Worm (Caenorhabditis elegans): ENCODE data around the gene F17C11.4.
A peak's percentile ranks its signal among the peaks of the same experiment; 100 is the strongest.

F17C11.4 gene

ce11 chrV:10938739-10939138 lies 12.9 kb upstream of the F17C11.4 start, which contains the start of gene F17C11.11 (continued):
- TF ChIP-seq ceh-82 (tag; optimal IDR thresholded peaks at IDR 0.05) = no peak
- TF ChIP-seq unc-39 (tag; optimal IDR thresholded peaks at IDR 0.05) = no peak
- TF ChIP-seq dve-1 (tag; optimal IDR thresholded peaks at IDR 0.05; ENCODE audit: insufficient read depth) = peak; percentile 88
- no peak for TF ChIP-seq nhr-10 (tag; optimal IDR thresholded peaks at IDR 0.05)
- no peak for TF ChIP-seq daf-16 (GFP tag; optimal IDR thresholded peaks at IDR 0.05)
- peak; percentile 77 for TF ChIP-seq daf-16 (tag; optimal IDR thresholded peaks at IDR 0.05)

ce11 chrV:10939990-10940570 lies 11.6 kb upstream of the F17C11.4 start:
- TF ChIP-seq mxl-2 (GFP tag; conservative IDR thresholded peaks at IDR 0.05) (peak; percentile 96), egl-43 (GFP tag; IDR thresholded peaks at IDR 0.05) (no peak), F26F4.8 (GFP tag; conservative IDR thresholded peaks at IDR 0.05) (no peak), nhr-76 (tag; optimal IDR thresholded peaks at IDR 0.05) (no peak), saeg-2 (GFP tag; IDR thresholded peaks at IDR 0.05) (no peak), snpc-4 (tag; optimal IDR thresholded peaks at IDR 0.05) (no peak), egl-27 (tag; optimal IDR thresholded peaks at IDR 0.05) (no peak), lir-3 (tag; optimal IDR thresholded peaks at IDR 0.05) (no peak), unc-62 (GFP tag; optimal IDR thresholded peaks at IDR 0.05 in 1 of 2) (peak in 1 of 2 experiments; percentile 44), unc-62 (tag; optimal IDR thresholded peaks at IDR 0.05) (no peak), F10B5.3 (tag; optimal IDR thresholded peaks at IDR 0.05) (no peak), nhr-28 (tag; optimal IDR thresholded peaks at IDR 0.05) (no peak), nhr-10 (tag; optimal IDR thresholded peaks at IDR 0.05) (no peak), mes-2 (tag; optimal IDR thresholded peaks at IDR 0.05; ENCODE audit: poor library complexity, severe bottlenecking) (no peak), php-3 (GFP tag; IDR thresholded peaks at IDR 0.05) (peak; percentile 84), fos-1 (tag; optimal IDR thresholded peaks at IDR 0.05) (no peak), zfp-2 (tag; optimal IDR thresholded peaks at IDR 0.05) (no peak), nhr-41 (GFP tag; IDR thresholded peaks at IDR 0.05) (no peak), duxl-1 (tag; optimal IDR thresholded peaks at IDR 0.05; ENCODE audit: poor library complexity) (no peak), dmd-6 (GFP tag; IDR thresholded peaks at IDR 0.05) (no peak; the same call in 1 of the 2 replicates), zip-11 (GFP tag; IDR thresholded peaks at IDR 0.05) (no peak), daf-16 (GFP tag; optimal IDR thresholded peaks at IDR 0.05) (no peak), daf-16 (tag; optimal IDR thresholded peaks at IDR 0.05) (no peak), skn-1 (tag; optimal IDR thresholded peaks at IDR 0.05) (no peak), ceh-20 (GFP tag; IDR thresholded peaks at IDR 0.05) (peak; percentile 32; the same call in 1 of the 2 replicates), ZK337.2 (GFP tag; IDR thresholded peaks at IDR 0.05) (no peak), hlh-30 (tag; optimal IDR thresholded peaks at IDR 0.05; ENCODE audit: insufficient read depth) (peak; percentile 80), madf-5 (GFP tag; IDR thresholded peaks at IDR 0.05) (no peak), ctbp-1 (GFP tag; IDR thresholded peaks at IDR 0.05) (no peak), arid-1 (GFP tag; conservative IDR thresholded peaks at IDR 0.05) (no peak), nhr-111 (GFP tag; optimal IDR thresholded peaks at IDR 0.05) (no peak), zip-2 (tag; optimal IDR thresholded peaks at IDR 0.05) (no peak), zag-1 (tag; optimal IDR thresholded peaks at IDR 0.05) (no peak), daf-12 (tag; optimal IDR thresholded peaks at IDR 0.05) (no peak), ces-1 (GFP tag; optimal IDR thresholded peaks at IDR 0.05) (no peak), F37D6.2 (tag; optimal IDR thresholded peaks at IDR 0.05) (no peak), vab-7 (GFP tag; IDR thresholded peaks at IDR 0.05) (no peak), nhr-77 (tag; optimal IDR thresholded peaks at IDR 0.05) (no peak), D1046.2 (GFP tag; IDR thresholded peaks at IDR 0.05) (no peak), nhr-25 (tag; optimal IDR thresholded peaks at IDR 0.05; ENCODE audit: borderline replicate concordance, insufficient read depth) (no peak), nhr-237 (tag; optimal IDR thresholded peaks at IDR 0.05) (no peak), mdl-1 (tag; optimal IDR thresholded peaks at IDR 0.05) (no peak), tag-97 (GFP tag; IDR thresholded peaks at IDR 0.05) (no peak), Y75B8A.6 (GFP tag; IDR thresholded peaks at IDR 0.05) (no peak), mxl-3 (GFP tag; optimal IDR thresholded peaks at IDR 0.05) (no peak), nhr-42 (GFP tag; IDR thresholded peaks at IDR 0.05) (no peak), nhr-6 (tag; optimal IDR thresholded peaks at IDR 0.05) (no peak)

Data from whole organism, L4 larva.